Fruit fly (Drosophila melanogaster): ENCODE data around the gene Nek2.

DNA sequence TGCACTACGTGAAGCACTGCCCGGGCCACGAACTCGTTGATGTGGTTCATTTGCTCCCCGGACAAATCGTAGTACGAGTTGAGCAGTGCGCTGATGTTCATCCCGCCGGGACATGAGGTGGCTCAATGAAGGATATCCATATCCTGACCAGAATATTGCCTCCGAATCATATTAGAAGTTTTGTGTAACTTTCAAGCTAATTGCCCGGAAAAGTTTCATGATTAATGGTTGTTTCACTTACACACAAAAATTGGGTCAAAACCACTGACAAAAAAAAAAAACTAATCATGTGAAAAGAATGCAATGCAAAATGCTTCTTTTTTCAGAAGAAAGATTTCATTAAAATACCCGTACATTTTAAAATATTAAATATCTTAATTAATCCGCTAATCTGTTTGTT, 9.9 kb downstream of the Nek2 start, which contains the start of gene Ir7e:
- no peak for TF ChIP-seq Myc (optimal IDR thresholded peaks at IDR 0.05)
- no peak for TF ChIP-seq fru (GFP tag; optimal IDR thresholded peaks at IDR 0.05)
